Fruit fly (Drosophila melanogaster) whole organism, embryonic: ENCODE measurements around the gene CG45493.
"Not testable (repeated sequence)": the region's sequence is repeated elsewhere in the genome, so short reads cannot be mapped to it uniquely, and the experiment has no call there.

ENCODE experiments used
- Antp ChIP-seq: fragments of 200-800 bp; sonication (Bioruptor generic); optimal IDR thresholded peaks from 3 replicates; lab custom pipeline; 2016; ENCODE audit warnings: missing biosample characterization, missing genetic modification characterization
- Awh ChIP-seq: fragments of 200-800 bp; sonication (Bioruptor generic); IDR thresholded peaks from 2 replicates; pipeline ENCODE4, ENCODE4 v1.3.6; 2022; ENCODE audit warnings: missing biosample characterization, missing genetic modification characterization
- Bgb ChIP-seq: fragments of 200-800 bp; sonication (Bioruptor generic); IDR thresholded peaks from 2 replicates; pipeline ENCODE4 v1.3.6; 2022; ENCODE audit warnings: missing biosample characterization, missing genetic modification characterization; ENCODE audit not compliant: partially characterized antibody
- C15 ChIP-seq: fragments of 200-800 bp; sonication (Bioruptor generic); IDR thresholded peaks from 3 replicates; pipeline ENCODE4 v1.3.6; 2022; ENCODE audit warnings: missing biosample characterization, missing genetic modification characterization
- CG10274 ChIP-seq: fragments of 200-800 bp; sonication (Bioruptor generic); optimal IDR thresholded peaks from 3 replicates; lab custom pipeline; 2017; ENCODE audit warnings: missing biosample characterization, mild to moderate bottlenecking, missing genetic modification characterization
- CG11696 ChIP-seq: fragments of 200-800 bp; sonication (Bioruptor generic); IDR thresholded peaks from 2 replicates; pipeline ENCODE4 v1.3.6; 2022; ENCODE audit warnings: missing biosample characterization, missing genetic modification characterization
- CG13287 ChIP-seq: fragments of 200-800 bp; sonication (Bioruptor generic); IDR thresholded peaks from 2 replicates; pipeline ENCODE4 v1.3.6; 2022; ENCODE audit warnings: missing biosample characterization, missing genetic modification characterization; ENCODE audit not compliant: partially characterized antibody
- CG13424 ChIP-seq: fragments of 200-800 bp; sonication (Bioruptor generic); optimal IDR thresholded peaks from 2 replicates; lab custom pipeline; 2019; ENCODE audit warnings: missing biosample characterization, mild to moderate bottlenecking, missing genetic modification characterization, moderate library complexity
- CG14441 ChIP-seq: fragments of 200-800 bp; sonication (Bioruptor generic); IDR thresholded peaks from 2 replicates; pipeline ENCODE4 v1.3.6; 2022; ENCODE audit warnings: missing biosample characterization, missing genetic modification characterization
- CG14667 ChIP-seq: fragments of 200-800 bp; sonication (Bioruptor generic); IDR thresholded peaks from 2 replicates; pipeline ENCODE4 v1.3.6; 2022; ENCODE audit warnings: missing biosample characterization, missing genetic modification characterization
- CG15601 ChIP-seq: fragments of 200-800 bp; sonication (Bioruptor generic); optimal IDR thresholded peaks from 3 replicates; lab custom pipeline; 2019; ENCODE audit warnings: missing biosample characterization, mild to moderate bottlenecking, missing genetic modification characterization, moderate library complexity
- CG1602 ChIP-seq: fragments of 200-800 bp; sonication (Bioruptor generic); optimal IDR thresholded peaks from 3 replicates; lab custom pipeline; 2016; ENCODE audit warnings: missing biosample characterization, missing genetic modification characterization
- CG2712 ChIP-seq: fragments of 200-800 bp; optimal IDR thresholded peaks from 3 replicates; lab custom pipeline; 2019; ENCODE audit warnings: missing biosample characterization, mild to moderate bottlenecking, missing genetic modification characterization, moderate library complexity
- CG30403 ChIP-seq: fragments of 200-800 bp; sonication (Bioruptor generic); optimal IDR thresholded peaks from 3 replicates; lab custom pipeline; 2016; ENCODE audit warnings: missing biosample characterization, missing genetic modification characterization
- CG34376 ChIP-seq: fragments of 200-800 bp; sonication (Bioruptor generic); optimal IDR thresholded peaks from 2 replicates; lab custom pipeline; 2018; ENCODE audit warnings: missing biosample characterization, mild to moderate bottlenecking, missing genetic modification characterization
- CG3726 ChIP-seq: fragments of 200-800 bp; sonication (Bioruptor generic); IDR thresholded peaks from 3 replicates; pipeline ENCODE4, ENCODE4 v1.3.6; 2022; ENCODE audit warnings: missing biosample characterization, missing genetic modification characterization
- CG42726 ChIP-seq: fragments of 200-800 bp; sonication (Bioruptor generic); IDR thresholded peaks from 2 replicates; pipeline ENCODE4 v1.3.6; 2022; ENCODE audit warnings: missing biosample characterization, missing genetic modification characterization; ENCODE audit not compliant: partially characterized antibody
- CG4617 ChIP-seq: fragments of 200-800 bp; sonication (Bioruptor generic); optimal IDR thresholded peaks from 3 replicates; lab custom pipeline; 2016; ENCODE audit warnings: missing biosample characterization, missing genetic modification characterization, borderline replicate concordance
- CG5953 ChIP-seq: fragments of 200-800 bp; sonication (Bioruptor generic); IDR thresholded peaks from 2 replicates; pipeline ENCODE4 v1.3.6; 2022; ENCODE audit warnings: missing biosample characterization, missing genetic modification characterization
- CG6175 ChIP-seq: fragments of 200-800 bp; sonication (Bioruptor generic); IDR thresholded peaks from 3 replicates; pipeline ENCODE4 v1.3.6; 2022; ENCODE audit warnings: missing biosample characterization, missing genetic modification characterization
- CG6791 ChIP-seq: fragments of 200-800 bp; sonication (Bioruptor generic); IDR thresholded peaks from 3 replicates; pipeline ENCODE4 v1.3.6; 2022; ENCODE audit warnings: missing biosample characterization, missing genetic modification characterization; ENCODE audit not compliant: partially characterized antibody
- CG7963 ChIP-seq: fragments of 200-800 bp; sonication (Bioruptor generic); IDR thresholded peaks from 3 replicates; pipeline ENCODE4 v1.3.6; 2022; ENCODE audit warnings: missing biosample characterization, missing genetic modification characterization; ENCODE audit not compliant: partially characterized antibody
- CG9727 ChIP-seq: fragments of 200-800 bp; sonication (Bioruptor generic); optimal IDR thresholded peaks from 3 replicates; lab custom pipeline; 2017; ENCODE audit warnings: missing biosample characterization, mild to moderate bottlenecking, missing genetic modification characterization
- D19B ChIP-seq: fragments of 200-800 bp; sonication (Bioruptor generic); optimal IDR thresholded peaks from 2 replicates; lab custom pipeline; 2017; ENCODE audit warnings: missing biosample characterization, mild to moderate bottlenecking, missing genetic modification characterization
- Dad ChIP-seq: fragments of 200-800 bp; sonication (Bioruptor generic); optimal IDR thresholded peaks from 3 replicates; lab custom pipeline; 2016; ENCODE audit warnings: missing biosample characterization, missing genetic modification characterization
- Deaf1 ChIP-seq: fragments of 200-800 bp; optimal IDR thresholded peaks from 3 replicates; lab custom pipeline; 2019; ENCODE audit warnings: missing biosample characterization, mild to moderate bottlenecking, missing genetic modification characterization, moderate library complexity
- Ets97D ChIP-seq: fragments of 200-800 bp; sonication (Bioruptor generic); optimal IDR thresholded peaks from 3 replicates; lab custom pipeline; 2016; ENCODE audit warnings: missing biosample characterization, missing genetic modification characterization
- H15 ChIP-seq: fragments of 200-800 bp; sonication (Bioruptor generic); IDR thresholded peaks from 3 replicates; pipeline ENCODE4 v1.3.6; 2022; ENCODE audit warnings: missing biosample characterization, missing genetic modification characterization
- H2.0 ChIP-seq: fragments of 200-800 bp; sonication (Bioruptor generic); IDR thresholded peaks from 2 replicates; pipeline ENCODE4 v1.3.6; 2022; ENCODE audit warnings: missing biosample characterization, missing genetic modification characterization
- MESR4 ChIP-seq: fragments of 200-800 bp; sonication (Bioruptor generic); optimal IDR thresholded peaks from 2 replicates; lab custom pipeline; 2018; ENCODE audit warnings: missing biosample characterization, mild to moderate bottlenecking, missing genetic modification characterization, moderate library complexity
- Mes4 ChIP-seq: fragments of 200-800 bp; sonication (Bioruptor generic); optimal IDR thresholded peaks from 2 replicates; lab custom pipeline; 2016; ENCODE audit warnings: missing biosample characterization, missing genetic modification characterization
- NC2α ChIP-seq: fragments of 200-800 bp; sonication (Bioruptor generic); optimal IDR thresholded peaks from 2 replicates; lab custom pipeline; 2016; ENCODE audit warnings: missing biosample characterization, missing genetic modification characterization
- Nf-YA ChIP-seq: fragments of 200-800 bp; sonication (Bioruptor generic); IDR thresholded peaks from 2 replicates; pipeline ENCODE4 v1.3.6; 2022; ENCODE audit warnings: missing biosample characterization, missing genetic modification characterization
- Nf-YC ChIP-seq: fragments of 200-800 bp; optimal IDR thresholded peaks from 3 replicates; lab custom pipeline; 2019; ENCODE audit warnings: missing biosample characterization, mild to moderate bottlenecking, missing genetic modification characterization, moderate library complexity
- Oli ChIP-seq: fragments of 200-800 bp; sonication (Bioruptor generic); optimal IDR thresholded peaks from 2 replicates; lab custom pipeline; 2018; ENCODE audit warnings: missing biosample characterization, mild to moderate bottlenecking, missing genetic modification characterization, moderate library complexity
- Poxn ChIP-seq: fragments of 200-800 bp; sonication (Bioruptor generic); IDR thresholded peaks from 2 replicates; pipeline ENCODE4 v1.3.6; 2022; ENCODE audit warnings: missing biosample characterization, missing genetic modification characterization
- Trl ChIP-seq, 3 experiments: fragments of >200 bp in 2 of 3; fragments of 200-800 bp in 1 of 3; sonication (Bioruptor generic) in 1 of 3; optimal IDR thresholded peaks; 2 replicates in 1 of 3; 3 replicates in 2 of 3; lab custom pipeline; 2016 to 2017; ENCODE audit warnings: missing biosample characterization in 1 of 3, missing genetic modification characterization in 1 of 3
- abd-A ChIP-seq: fragments of 200-800 bp; sonication (Bioruptor generic); optimal IDR thresholded peaks from 3 replicates; lab custom pipeline; 2019; ENCODE audit warnings: missing biosample characterization, mild to moderate bottlenecking, missing genetic modification characterization, moderate library complexity
- dati ChIP-seq: fragments of 200-800 bp; sonication (Bioruptor generic); IDR thresholded peaks from 2 replicates; pipeline ENCODE4 v1.3.6; 2022; ENCODE audit warnings: missing biosample characterization, missing genetic modification characterization
- dpn ChIP-seq, 2 experiments: fragments of 200-800 bp; sonication (Bioruptor generic); optimal IDR thresholded peaks; 3 replicates each; lab custom pipeline; 2016; ENCODE audit warnings: missing biosample characterization in 2 of 2, missing genetic modification characterization in 2 of 2
- gfzf ChIP-seq: fragments of 200-800 bp; sonication (Bioruptor generic); optimal IDR thresholded peaks from 2 replicates; lab custom pipeline; 2016; ENCODE audit warnings: missing biosample characterization, mild to moderate bottlenecking, missing genetic modification characterization, moderate library complexity
- h ChIP-seq: fragments of >200 bp; optimal IDR thresholded peaks from 2 replicates; lab custom pipeline; 2017
- kah ChIP-seq: fragments of 200-800 bp; sonication (Bioruptor generic); optimal IDR thresholded peaks from 2 replicates; lab custom pipeline; 2018; ENCODE audit warnings: missing biosample characterization, mild to moderate bottlenecking, missing genetic modification characterization
- ken ChIP-seq: fragments of 200-800 bp; sonication (Bioruptor generic); IDR thresholded peaks from 3 replicates; pipeline ENCODE4 v1.3.6; 2022; ENCODE audit warnings: missing biosample characterization, missing genetic modification characterization
- nmo ChIP-seq: fragments of 200-800 bp; sonication (Bioruptor generic); optimal IDR thresholded peaks from 2 replicates; lab custom pipeline; 2018; ENCODE audit warnings: missing biosample characterization, mild to moderate bottlenecking, missing genetic modification characterization, moderate library complexity
- pan ChIP-seq, 4 experiments: fragments of >200 bp in 3 of 4; fragments of 200-800 bp in 1 of 4; sonication (Bioruptor generic) in 1 of 4; optimal IDR thresholded peaks in 3 of 4; IDR thresholded peaks in 1 of 4; 2 replicates each; pipeline versions ENCODE4 v1.3.6 to Lab custom; 2017 to 2022; ENCODE audit warnings: missing biosample characterization in 2 of 4, missing genetic modification characterization in 2 of 4, mixed read lengths in 1 of 4
- pita ChIP-seq: fragments of 200-800 bp; sonication (Bioruptor generic); optimal IDR thresholded peaks from 2 replicates; lab custom pipeline; 2017; ENCODE audit warnings: missing biosample characterization, mild to moderate bottlenecking, missing genetic modification characterization
- shn ChIP-seq: fragments of 200-800 bp; sonication (Bioruptor generic); optimal IDR thresholded peaks from 3 replicates; lab custom pipeline; 2016; ENCODE audit warnings: missing biosample characterization, missing genetic modification characterization
- z ChIP-seq: fragments of 200-800 bp; sonication (Bioruptor generic); IDR thresholded peaks from 3 replicates; pipeline ENCODE4 v1.3.6; 2022; ENCODE audit warnings: missing biosample characterization, missing genetic modification characterization

Gene CG45493

DNA sequence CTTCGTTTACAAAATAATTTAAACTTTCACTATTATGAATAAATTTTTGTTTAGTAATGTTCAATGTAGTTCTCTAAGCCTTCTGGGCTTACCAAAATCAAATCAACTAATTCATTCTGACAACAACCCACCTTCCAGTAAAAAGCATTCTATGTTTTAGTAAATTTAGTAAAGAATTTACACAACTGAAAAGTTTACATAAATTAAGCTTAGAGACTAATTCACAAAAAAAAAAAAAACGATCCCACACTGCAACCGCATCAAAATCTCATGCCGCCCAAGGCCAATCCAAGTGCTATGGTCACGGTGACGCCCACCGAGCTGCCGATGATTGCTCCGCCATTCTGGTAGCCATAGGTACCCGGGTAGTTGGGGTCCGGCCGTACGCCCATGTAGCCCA is at the start of gene CG45493:
CG45493 (minus strand) TSS at position 101 of the 400 bp plus-strand sequence.
- TF ChIP-seq CG7963 (GFP tag; lab: Robert Waterston, UW); CG14441 (GFP tag; lab: Robert Waterston, UW); Nf-YC: not testable (repeated sequence)

DNA sequence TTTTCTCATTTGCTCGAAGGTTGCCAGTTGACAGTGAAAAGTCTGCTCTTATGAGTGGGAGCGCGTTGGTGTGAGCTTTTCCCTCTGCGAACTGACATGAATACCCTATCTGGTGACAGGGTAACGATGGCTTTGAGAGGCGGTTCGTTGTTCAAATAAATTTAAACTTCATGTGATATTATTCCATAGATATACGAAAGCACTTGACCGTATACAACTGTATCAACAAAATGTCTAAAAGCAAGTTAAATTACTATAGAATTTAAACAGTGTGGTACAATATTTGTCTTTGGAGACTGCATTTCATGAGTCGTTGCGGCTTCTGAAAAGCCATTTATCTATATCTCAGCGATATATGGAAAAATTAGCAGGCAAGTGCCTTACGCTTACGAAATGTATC is 15.5 kb upstream of the CG45493 start:
- peak; percentile 21 for TF ChIP-seq CG9727
- no peak for TF ChIP-seq CG14667
- TF ChIP-seq h (lab: Kevin White, UChicago): no peak
- no peak for TF ChIP-seq Ets97D
- TF ChIP-seq CG13424: peak; percentile 7
- no peak for TF ChIP-seq CG5953 (GFP tag; lab: Robert Waterston, UW)
- TF ChIP-seq CG4617 (GFP tag; lab: Kevin White, UChicago): no peak
- no peak for TF ChIP-seq shn (GFP tag; lab: Kevin White, UChicago)
- TF ChIP-seq dati: no peak
- TF ChIP-seq pan (optimal IDR thresholded peaks at IDR 0.05; lab: Kevin White, UChicago): no peak
- TF ChIP-seq pan (GFP tag; optimal IDR thresholded peaks at IDR 0.05 in 1 of 2, IDR thresholded peaks at IDR 0.05 in 1 of 2): peak in 1 of 2 experiments; percentile 62
- no peak for TF ChIP-seq Poxn (GFP tag; lab: Robert Waterston, UW)
- TF ChIP-seq CG6791: no peak
- no peak for TF ChIP-seq CG3726
- TF ChIP-seq CG2712 (tag; lab: Kevin White, UChicago): no peak
- no peak for TF ChIP-seq NC2α (GFP tag; lab: Kevin White, UChicago)
- no peak for TF ChIP-seq H15 (GFP tag; lab: Robert Waterston, UW)
- TF ChIP-seq Nf-YA: no peak
- no peak for TF ChIP-seq kah (GFP tag; lab: Kevin White, UChicago)
- TF ChIP-seq CG14441 (GFP tag; lab: Robert Waterston, UW): peak; percentile 55
- peak; percentile 34 for TF ChIP-seq Antp (GFP tag; lab: Kevin White, UChicago)
- TF ChIP-seq Bgb (GFP tag; lab: Robert Waterston, UW): no peak
- TF ChIP-seq abd-A (tag; lab: Kevin White, UChicago): no peak
- TF ChIP-seq CG11696 (GFP tag; lab: Robert Waterston, UW): no peak
- TF ChIP-seq CG30403 (GFP tag; lab: Kevin White, UChicago): peak; percentile 41
- TF ChIP-seq pita: no peak
- TF ChIP-seq Trl (optimal IDR thresholded peaks at IDR 0.05; lab: Kevin White, UChicago): no peak
- TF ChIP-seq Trl (GFP tag; optimal IDR thresholded peaks at IDR 0.05; lab: Kevin White, UChicago): peak; percentile 10
- TF ChIP-seq CG1602 (GFP tag; lab: Kevin White, UChicago): peak; percentile 33
- TF ChIP-seq H2.0: peak; percentile 51
- TF ChIP-seq Mes4 (GFP tag; lab: Kevin White, UChicago): no peak
- no peak for TF ChIP-seq ken (GFP tag; lab: Robert Waterston, UW)
- peak; percentile 46 to 52 for TF ChIP-seq dpn (GFP tag; optimal IDR thresholded peaks at IDR 0.05; lab: Kevin White, UChicago)
- TF ChIP-seq CG15601 (tag; lab: Kevin White, UChicago): no peak
- no peak for TF ChIP-seq Deaf1 (tag; lab: Kevin White, UChicago)
- no peak for TF ChIP-seq Dad
- peak; percentile 59 for TF ChIP-seq Oli (tag; lab: Kevin White, UChicago)
- no peak for TF ChIP-seq CG6175
- peak; percentile 4 for TF ChIP-seq CG10274 (GFP tag; lab: Kevin White, UChicago)
- TF ChIP-seq Awh: no peak
- no peak for TF ChIP-seq D19B
- no peak for TF ChIP-seq C15 (GFP tag; lab: Robert Waterston, UW)
- TF ChIP-seq z (GFP tag; lab: Robert Waterston, UW): no peak
- no peak for TF ChIP-seq CG13287 (GFP tag; lab: Robert Waterston, UW)
- no peak for TF ChIP-seq MESR4
- TF ChIP-seq CG34376 (GFP tag; lab: Kevin White, UChicago): no peak
- peak; percentile 42 for TF ChIP-seq nmo (GFP tag; lab: Kevin White, UChicago)
- TF ChIP-seq CG42726 (GFP tag; lab: Robert Waterston, UW): no peak
- no peak for TF ChIP-seq gfzf
